Fruit fly (Drosophila melanogaster) whole organism, prepupa: ENCODE results near the gene Rop.

Experiments
- Blimp-1 ChIP-seq: fragments of 200-800 bp; sonication (Bioruptor generic); optimal IDR thresholded peaks from 3 replicates; lab custom pipeline; 2017; ENCODE audit warnings: missing biosample characterization, missing genetic modification characterization, mild to moderate bottlenecking, moderate library complexity, missing genetic modification reagents
- CG1621 ChIP-seq: fragments of 200-800 bp; sonication (Bioruptor generic); optimal IDR thresholded peaks from 3 replicates; lab custom pipeline; 2018; ENCODE audit warnings: missing biosample characterization, mild to moderate bottlenecking, missing genetic modification characterization
- CG6854 ChIP-seq: fragments of 200-800 bp; sonication (Bioruptor generic); optimal IDR thresholded peaks from 2 replicates; lab custom pipeline; 2017; ENCODE audit warnings: missing biosample characterization, mild to moderate bottlenecking, missing genetic modification characterization
- CG9139 ChIP-seq: fragments of 200-800 bp; sonication (Bioruptor generic); optimal IDR thresholded peaks from 3 replicates; lab custom pipeline; 2017; ENCODE audit warnings: missing biosample characterization, mild to moderate bottlenecking, missing genetic modification characterization
- Gug ChIP-seq: fragments of 200-800 bp; sonication (Bioruptor generic); IDR thresholded peaks from 2 replicates; pipeline ENCODE4 v1.3.6; 2022; ENCODE audit warnings: missing biosample characterization, missing genetic modification characterization
- dac ChIP-seq: fragments of 200-800 bp; sonication (Bioruptor generic); optimal IDR thresholded peaks from 2 replicates; lab custom pipeline; 2017; ENCODE audit warnings: missing biosample characterization, mild to moderate bottlenecking, missing genetic modification characterization
- salr ChIP-seq, 2 experiments: fragments of 200-800 bp; sonication (Bioruptor generic); optimal IDR thresholded peaks; 3 replicates each; lab custom pipeline; 2016 to 2018; ENCODE audit warnings: missing biosample characterization in 2 of 2, missing genetic modification characterization in 2 of 2, mild to moderate bottlenecking in 1 of 2
- vri ChIP-seq: fragments of 200-800 bp; sonication (Bioruptor generic); optimal IDR thresholded peaks from 3 replicates; lab custom pipeline; 2016; ENCODE audit warnings: missing biosample characterization, mild to moderate bottlenecking, missing genetic modification characterization

dm6 chr3L:4187930-4188523, 49.2 kb upstream of the Rop start, which contains the start of the genes Teh2 and tipE:
- TF ChIP-seq CG9139 (no peak), Gug (no peak), salr (GFP tag; optimal IDR thresholded peaks at IDR 0.05; lab: Kevin White, UChicago) (no peak), vri (GFP tag; lab: Kevin White, UChicago) (no peak), dac (GFP tag; lab: Kevin White, UChicago) (no peak), CG1621 (tag; lab: Kevin White, UChicago) (no peak), CG6854 (GFP tag; lab: Kevin White, UChicago) (no peak), Blimp-1 (GFP tag; lab: Kevin White, UChicago) (no peak)
